In the genomic region with DNA sequence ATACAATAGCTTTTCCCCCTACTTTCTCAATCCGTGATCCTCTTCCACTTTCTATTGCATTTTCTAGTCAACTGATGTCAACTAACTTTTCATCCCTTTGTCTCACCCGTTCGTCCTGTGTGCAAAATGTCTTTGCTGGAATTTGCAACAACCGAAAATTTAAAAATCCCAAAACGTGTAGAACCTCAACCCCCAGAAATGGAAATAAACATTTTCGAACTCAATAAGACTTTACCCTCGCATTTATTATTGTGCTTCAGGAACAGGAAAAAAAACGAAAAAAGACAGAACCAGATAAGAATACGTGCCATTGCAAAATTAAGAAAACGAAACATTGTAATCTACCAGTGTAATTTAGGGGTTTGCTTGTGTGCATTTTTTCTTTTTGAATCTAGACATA, we compare ENCODE assay signal across 1 worm cellular context.
A peak's percentile ranks its signal among the peaks of the same experiment; 100 is the strongest.
TF ChIP-seq lines count a peak whose summit lies in the region.

No protein-coding gene starts in this region.

TF ChIP-seq in whole organism, L4 larva, 104 proteins besides CTCF, POLR2A, EP300 and RAD21 (continued from another document):
- TF ChIP-seq skn-1 (tag; optimal IDR thresholded peaks at IDR 0.05; lab: Kevin White, UChicago) (no peak), daf-8 (GFP tag; IDR thresholded peaks at IDR 0.05; lab: Robert Waterston, UW) (no peak), pqm-1 (tag; optimal IDR thresholded peaks at IDR 0.05; lab: Kevin White, UChicago) (no peak), daf-12 (tag; optimal IDR thresholded peaks at IDR 0.05; lab: Kevin White, UChicago) (no peak), daf-16 (GFP tag; optimal IDR thresholded peaks at IDR 0.05; lab: Kevin White, UChicago) (no peak), daf-16 (tag; optimal IDR thresholded peaks at IDR 0.05; lab: Kevin White, UChicago) (no peak), T20F7.1 (GFP tag; optimal IDR thresholded peaks at IDR 0.05; lab: Kevin White, UChicago) (peak; percentile 30), ama-1 (optimal IDR thresholded peaks at IDR 0.05; lab: Kevin White, UChicago) (peak; percentile 81), dve-1 (tag; optimal IDR thresholded peaks at IDR 0.05; lab: Kevin White, UChicago; ENCODE audit: insufficient read depth) (no peak), lin-13 (GFP tag; optimal IDR thresholded peaks at IDR 0.05; lab: Kevin White, UChicago) (no peak), nhr-10 (tag; optimal IDR thresholded peaks at IDR 0.05; lab: Kevin White, UChicago) (no peak), dpl-1 (GFP tag; optimal IDR thresholded peaks at IDR 0.05; lab: Kevin White, UChicago) (no peak), snpc-1.2 (GFP tag; IDR thresholded peaks at IDR 0.05; lab: Robert Waterston, UW) (0 out of 2 replicates have a peak, but pooled peaks have one; percentile 8), ztf-11 (tag; optimal IDR thresholded peaks at IDR 0.05; lab: Kevin White, UChicago) (no peak), ctbp-1 (GFP tag; IDR thresholded peaks at IDR 0.05; lab: Robert Waterston, UW) (no peak), aha-1 (tag; lab: Kevin White, UChicago) (no peak), ceh-82 (tag; optimal IDR thresholded peaks at IDR 0.05; lab: Kevin White, UChicago) (no peak), egl-27 (tag; optimal IDR thresholded peaks at IDR 0.05; lab: Kevin White, UChicago) (no peak), jun-1 (tag; optimal IDR thresholded peaks at IDR 0.05; lab: Kevin White, UChicago) (no peak), duxl-1 (tag; optimal IDR thresholded peaks at IDR 0.05; lab: Kevin White, UChicago; ENCODE audit: poor library complexity) (no peak), spr-3 (GFP tag; optimal IDR thresholded peaks at IDR 0.05; lab: Kevin White, UChicago) (no peak), arid-1 (GFP tag; conservative IDR thresholded peaks at IDR 0.05; lab: Robert Waterston, UW) (0 out of 2 replicates have a peak, but pooled peaks have one; percentile 20), nhr-11 (tag; optimal IDR thresholded peaks at IDR 0.05; lab: Kevin White, UChicago) (no peak), F10B5.3 (tag; optimal IDR thresholded peaks at IDR 0.05; lab: Kevin White, UChicago) (no peak), ceh-62 (tag; optimal IDR thresholded peaks at IDR 0.05; lab: Kevin White, UChicago) (no peak), lir-3 (tag; optimal IDR thresholded peaks at IDR 0.05; lab: Kevin White, UChicago) (no peak), mep-1 (tag; optimal IDR thresholded peaks at IDR 0.05; lab: Kevin White, UChicago) (peak; percentile 5), hlh-30 (tag; optimal IDR thresholded peaks at IDR 0.05; lab: Kevin White, UChicago; ENCODE audit: insufficient read depth) (no peak), zip-11 (GFP tag; IDR thresholded peaks at IDR 0.05; lab: Robert Waterston, UW) (no peak), nhr-42 (GFP tag; IDR thresholded peaks at IDR 0.05; lab: Robert Waterston, UW) (no peak), mxl-3 (GFP tag; optimal IDR thresholded peaks at IDR 0.05; lab: Kevin White, UChicago) (no peak), set-16 (GFP tag; IDR thresholded peaks at IDR 0.05; lab: Robert Waterston, UW) (no peak), cey-2 (tag; optimal IDR thresholded peaks at IDR 0.05; lab: Kevin White, UChicago; ENCODE audit: borderline replicate concordance, insufficient read depth) (no peak), mdt-29 (GFP tag; IDR thresholded peaks at IDR 0.05; lab: Robert Waterston, UW) (no peak), hif-1 (tag; optimal IDR thresholded peaks at IDR 0.05; lab: Kevin White, UChicago) (no peak), madf-9 (GFP tag; conservative IDR thresholded peaks at IDR 0.05; lab: Robert Waterston, UW) (no peak), dmd-8 (GFP tag; IDR thresholded peaks at IDR 0.05; lab: Robert Waterston, UW) (no peak), dmd-9 (GFP tag; IDR thresholded peaks at IDR 0.05; lab: Robert Waterston, UW) (no peak), hmg-1.1 (GFP tag; IDR thresholded peaks at IDR 0.05; lab: Robert Waterston, UW) (no peak), nhr-25 (tag; optimal IDR thresholded peaks at IDR 0.05; lab: Kevin White, UChicago; ENCODE audit: borderline replicate concordance, insufficient read depth) (no peak), T26A8.4 (GFP tag; IDR thresholded peaks at IDR 0.05; lab: Robert Waterston, UW) (no peak), pha-4 (GFP tag; IDR thresholded peaks at IDR 0.05; lab: Robert Waterston, UW) (no peak), pha-4 (tag; optimal IDR thresholded peaks at IDR 0.05; lab: Kevin White, UChicago) (no peak), Y5F2A.4 (GFP tag; optimal IDR thresholded peaks at IDR 0.05; lab: Kevin White, UChicago) (no peak), hlh-11 (tag; optimal IDR thresholded peaks at IDR 0.05; lab: Kevin White, UChicago) (no peak), aly-2 (tag; optimal IDR thresholded peaks at IDR 0.05; lab: Kevin White, UChicago) (no peak), php-3 (GFP tag; IDR thresholded peaks at IDR 0.05; lab: Robert Waterston, UW) (0 out of 2 replicates have a peak, but pooled peaks have one; percentile 25), ceh-44 (GFP tag; IDR thresholded peaks at IDR 0.05; lab: Robert Waterston, UW) (no peak)
